ENCODE assay signal across 2 worm cellular contexts in genomic region chrIV:12570546-12570945, ce11.
TF ChIP-seq lines count a peak whose summit lies in the region.

No protein-coding gene starts in this region.

TF ChIP-seq in whole organism, L4 larva, 104 proteins besides CTCF, POLR2A, EP300 and RAD21:
- TF ChIP-seq F26F4.8 (GFP tag; conservative IDR thresholded peaks at IDR 0.05; lab: Robert Waterston, UW) (no peak), dmd-8 (GFP tag; IDR thresholded peaks at IDR 0.05; lab: Robert Waterston, UW) (peak; percentile 20; the same call in 1 of the 2 replicates), lin-1 (GFP tag; IDR thresholded peaks at IDR 0.05; lab: Robert Waterston, UW) (no peak), daf-16 (GFP tag; optimal IDR thresholded peaks at IDR 0.05; lab: Kevin White, UChicago) (no peak), daf-16 (tag; optimal IDR thresholded peaks at IDR 0.05; lab: Kevin White, UChicago) (no peak), nhr-102 (tag; optimal IDR thresholded peaks at IDR 0.05; lab: Kevin White, UChicago) (no peak), T20F7.1 (GFP tag; optimal IDR thresholded peaks at IDR 0.05; lab: Kevin White, UChicago) (no peak), ctbp-1 (GFP tag; IDR thresholded peaks at IDR 0.05; lab: Robert Waterston, UW) (no peak), D1046.2 (GFP tag; IDR thresholded peaks at IDR 0.05; lab: Robert Waterston, UW) (no peak), Y5F2A.4 (GFP tag; optimal IDR thresholded peaks at IDR 0.05; lab: Kevin White, UChicago) (peak; percentile 6), ceh-82 (tag; optimal IDR thresholded peaks at IDR 0.05; lab: Kevin White, UChicago) (no peak), ceh-44 (GFP tag; IDR thresholded peaks at IDR 0.05; lab: Robert Waterston, UW) (no peak), zfp-3 (GFP tag; conservative IDR thresholded peaks at IDR 0.05; lab: Robert Waterston, UW) (no peak), dpl-1 (GFP tag; optimal IDR thresholded peaks at IDR 0.05; lab: Kevin White, UChicago) (no peak), daf-8 (GFP tag; IDR thresholded peaks at IDR 0.05; lab: Robert Waterston, UW) (no peak), tra-1 (GFP tag; IDR thresholded peaks at IDR 0.05; lab: Robert Waterston, UW) (no peak)

TF ChIP-seq in whole organism, young adult, 124 proteins besides CTCF, POLR2A, EP300 and RAD21:
- TF ChIP-seq pbrm-1 (GFP tag; IDR thresholded peaks at IDR 0.05; lab: Robert Waterston, UW) (no peak), B0336.3 (GFP tag; IDR thresholded peaks at IDR 0.05; lab: Robert Waterston, UW) (peak; percentile 66), unc-130 (GFP tag; optimal IDR thresholded peaks at IDR 0.05; lab: Kevin White, UChicago) (peak; percentile 33), mes-4 (tag; optimal IDR thresholded peaks at IDR 0.05; lab: Kevin White, UChicago) (peak; percentile 30), madf-6 (GFP tag; IDR thresholded peaks at IDR 0.05; lab: Robert Waterston, UW) (peak; percentile 65), C17E4.6 (GFP tag; IDR thresholded peaks at IDR 0.05; lab: Robert Waterston, UW) (peak; percentile 54; the same call in 1 of the 2 replicates), B0019.2 (GFP tag; conservative IDR thresholded peaks at IDR 0.05; lab: Robert Waterston, UW) (no peak), Y56A3A.18 (GFP tag; IDR thresholded peaks at IDR 0.05; lab: Robert Waterston, UW) (0 out of 2 replicates have a peak, but pooled peaks have one; percentile 47), akir-1 (GFP tag; optimal IDR thresholded peaks at IDR 0.05; lab: Kevin White, UChicago) (no peak), lin-40 (tag; optimal IDR thresholded peaks at IDR 0.05; lab: Kevin White, UChicago) (no peak), let-526 (GFP tag; IDR thresholded peaks at IDR 0.05; lab: Robert Waterston, UW) (no peak), hrde-1 (tag; optimal IDR thresholded peaks at IDR 0.05; lab: Kevin White, UChicago; ENCODE audit: borderline replicate concordance) (peak; percentile 61), atf-7 (tag; optimal IDR thresholded peaks at IDR 0.05; lab: Kevin White, UChicago) (peak; percentile 1), lin-54 (GFP tag; optimal IDR thresholded peaks at IDR 0.05; lab: Kevin White, UChicago) (peak; percentile 7), repo-1 (tag; optimal IDR thresholded peaks at IDR 0.05; lab: Kevin White, UChicago) (peak; percentile 53), hsf-1 (GFP tag; IDR thresholded peaks at IDR 0.05; lab: Robert Waterston, UW) (peak; percentile 62), attf-6 (GFP tag; IDR thresholded peaks at IDR 0.05; lab: Robert Waterston, UW) (0 out of 2 replicates have a peak, but pooled peaks have one; percentile 41), sptf-2 (GFP tag; optimal IDR thresholded peaks at IDR 0.05; lab: Kevin White, UChicago) (no peak), egl-18 (GFP tag; IDR thresholded peaks at IDR 0.05; lab: Robert Waterston, UW) (no peak), F49E8.2 (tag; optimal IDR thresholded peaks at IDR 0.05; lab: Kevin White, UChicago; ENCODE audit: insufficient read depth) (peak; percentile 61), F52B5.7 (tag; optimal IDR thresholded peaks at IDR 0.05; lab: Kevin White, UChicago) (peak; percentile 38), T26A5.8 (tag; optimal IDR thresholded peaks at IDR 0.05; lab: Kevin White, UChicago) (peak; percentile 1), athp-1 (tag; optimal IDR thresholded peaks at IDR 0.05; lab: Kevin White, UChicago) (peak; percentile 45), ekl-4 (GFP tag; IDR thresholded peaks at IDR 0.05; lab: Robert Waterston, UW) (peak; percentile 57), K11D2.4 (GFP tag; IDR thresholded peaks at IDR 0.05; lab: Robert Waterston, UW) (no peak)
TF ChIP-seq in whole organism, young adult: peak in this region for 17.

Comparison
In these comparisons a context has a peak if more than half of its experiments do, and no peak if none do; other contexts are left out.
1. Of the 7 proteins assayed by ChIP-seq in both whole organism, young adult and whole organism, L4 larva: peak only in whole organism, young adult: F49E8.2 and unc-130; only in whole organism, L4 larva: none; in both: none; in neither: 5.